Fruit fly (Drosophila melanogaster) whole organism, wandering third instar larva: ENCODE results near the gene Pex7.

ENCODE experiments used
- Abd-B ChIP-seq: fragments of >200 bp; optimal IDR thresholded peaks from 2 replicates; lab custom pipeline; 2017; ENCODE audit warnings: missing biosample characterization, missing genetic modification characterization
- GATAd ChIP-seq: sonication (Bioruptor generic); optimal IDR thresholded peaks from 2 replicates; lab custom pipeline; 2016; ENCODE audit warnings: missing biosample characterization, missing genetic modification characterization
- Mio ChIP-seq: sonication (Bioruptor generic); optimal IDR thresholded peaks from 2 replicates; lab custom pipeline; 2016; ENCODE audit warnings: missing biosample characterization, missing genetic modification characterization
- Myc ChIP-seq: fragments of >200 bp; optimal IDR thresholded peaks from 2 replicates; lab custom pipeline; 2017
- dl ChIP-seq, 2 experiments: fragments of 175-275, 200-275 bp in 1 of 2; fragments of 200-275 bp in 1 of 2; sonication (Bioruptor generic); optimal IDR thresholded peaks; lab custom pipeline; 2018; ENCODE audit warnings: mild to moderate bottlenecking in 2 of 2, missing biosample characterization in 2 of 2, missing genetic modification characterization in 2 of 2, moderate library complexity in 2 of 2; ENCODE audit not compliant: partially characterized antibody in 2 of 2, insufficient read depth in 1 of 2
- dmrt93B ChIP-seq: fragments of 200-800 bp; sonication (Bioruptor generic); optimal IDR thresholded peaks from 2 replicates; lab custom pipeline; 2018; ENCODE audit warnings: missing biosample characterization, mild to moderate bottlenecking, missing genetic modification characterization
- h ChIP-seq: fragments of 200-800 bp; sonication (Bioruptor generic); optimal IDR thresholded peaks from 3 replicates; lab custom pipeline; 2016; ENCODE audit warnings: missing biosample characterization, mild to moderate bottlenecking, missing genetic modification characterization
- pan ChIP-seq: fragments of >200 bp; optimal IDR thresholded peaks from 2 replicates; lab custom pipeline; 2017
- tai ChIP-seq: sonication (Bioruptor generic); optimal IDR thresholded peaks from 2 replicates; lab custom pipeline; 2016; ENCODE audit warnings: missing biosample characterization, missing genetic modification characterization
- usp ChIP-seq: fragments of >200 bp; optimal IDR thresholded peaks from 2 replicates; lab custom pipeline; 2017; ENCODE audit warnings: missing biosample characterization, missing genetic modification characterization
- woc ChIP-seq: sonication (Bioruptor generic); optimal IDR thresholded peaks from 2 replicates; lab custom pipeline; 2016; ENCODE audit warnings: missing biosample characterization, mild to moderate bottlenecking, missing genetic modification characterization

dm6 chr3L:8670983-8671382, 24.0 kb downstream of the Pex7 start:
- no peak for TF ChIP-seq h
- TF ChIP-seq usp (GFP tag; lab: Kevin White, UChicago): no peak
- no peak for TF ChIP-seq Mio (GFP tag; lab: Kevin White, UChicago)
- no peak for TF ChIP-seq dl (GFP tag; optimal IDR thresholded peaks at IDR 0.05; lab: Kevin White, UChicago; ENCODE audit: insufficient read depth in 1 of 2, partially characterized antibody in 2 of 2)
- no peak for TF ChIP-seq GATAd (GFP tag; lab: Kevin White, UChicago)
- no peak for TF ChIP-seq Abd-B (GFP tag; lab: Kevin White, UChicago)
- TF ChIP-seq pan (lab: Kevin White, UChicago): no peak
- TF ChIP-seq dmrt93B (GFP tag; lab: Kevin White, UChicago): no peak
- no peak for TF ChIP-seq woc (GFP tag; lab: Kevin White, UChicago)
- no peak for TF ChIP-seq tai
- TF ChIP-seq Myc (lab: Kevin White, UChicago): no peak
